Fruit fly (Drosophila melanogaster) whole organism, embryonic: ENCODE data around the gene CG34451.

Experiments
- ATbp ChIP-seq: fragments of 200-800 bp; sonication (Bioruptor generic); optimal IDR thresholded peaks from 2 replicates; lab custom pipeline; 2017; ENCODE audit warnings: missing biosample characterization, mild to moderate bottlenecking, missing genetic modification characterization, missing genetic modification reagents
- B-H1 ChIP-seq: fragments of 200-800 bp; sonication (Bioruptor generic); IDR thresholded peaks from 3 replicates; pipeline ENCODE4 v1.3.6; 2022; ENCODE audit warnings: missing biosample characterization, missing genetic modification characterization
- CG10267 ChIP-seq: fragments of 200-800 bp; sonication (Bioruptor generic); optimal IDR thresholded peaks from 2 replicates; lab custom pipeline; 2018; ENCODE audit warnings: missing biosample characterization, mild to moderate bottlenecking, missing genetic modification characterization, moderate library complexity
- CG11504 ChIP-seq: fragments of 200-800 bp; sonication (Bioruptor generic); optimal IDR thresholded peaks from 3 replicates; lab custom pipeline; 2019; ENCODE audit warnings: missing biosample characterization, mild to moderate bottlenecking, missing genetic modification characterization, moderate library complexity
- CG14860 ChIP-seq: fragments of 200-800 bp; sonication (Bioruptor generic); IDR thresholded peaks from 3 replicates; pipeline ENCODE4 v1.3.6; 2022; ENCODE audit warnings: missing biosample characterization, missing genetic modification characterization; ENCODE audit not compliant: partially characterized antibody
- CG1602 ChIP-seq: fragments of 200-800 bp; sonication (Bioruptor generic); optimal IDR thresholded peaks from 3 replicates; lab custom pipeline; 2016; ENCODE audit warnings: missing biosample characterization, missing genetic modification characterization
- CG1647 ChIP-seq: fragments of 200-800 bp; sonication (Bioruptor generic); optimal IDR thresholded peaks from 3 replicates; lab custom pipeline; 2016; ENCODE audit warnings: missing biosample characterization, missing genetic modification characterization
- CG18599 ChIP-seq: fragments of 200-800 bp; sonication (Bioruptor generic); optimal IDR thresholded peaks from 3 replicates; lab custom pipeline; 2017; ENCODE audit warnings: missing biosample characterization, missing genetic modification characterization, mild to moderate bottlenecking, moderate library complexity, missing genetic modification reagents
- CG2199 ChIP-seq: fragments of 200-800 bp; sonication (Bioruptor generic); IDR thresholded peaks from 3 replicates; pipeline ENCODE4 v1.3.6; 2022; ENCODE audit warnings: missing biosample characterization, missing genetic modification characterization
- CG3281 ChIP-seq: fragments of 200-800 bp; sonication (Bioruptor generic); optimal IDR thresholded peaks from 3 replicates; lab custom pipeline; 2017; ENCODE audit warnings: missing biosample characterization, mild to moderate bottlenecking, missing genetic modification characterization
- CG4404 ChIP-seq: fragments of 200-800 bp; sonication (Bioruptor generic); IDR thresholded peaks from 2 replicates; pipeline ENCODE4 v1.3.6; 2022; ENCODE audit warnings: missing biosample characterization, missing genetic modification characterization
- CG6654 ChIP-seq: fragments of 200-800 bp; sonication (Bioruptor generic); optimal IDR thresholded peaks from 2 replicates; lab custom pipeline; 2017; ENCODE audit warnings: missing biosample characterization, mild to moderate bottlenecking, missing genetic modification characterization
- CG6791 ChIP-seq: fragments of 200-800 bp; sonication (Bioruptor generic); IDR thresholded peaks from 3 replicates; pipeline ENCODE4 v1.3.6; 2022; ENCODE audit warnings: missing biosample characterization, missing genetic modification characterization; ENCODE audit not compliant: partially characterized antibody
- CG7928 ChIP-seq: fragments of 200-800 bp; sonication (Bioruptor generic); optimal IDR thresholded peaks from 2 replicates; lab custom pipeline; 2017; ENCODE audit warnings: missing biosample characterization, mild to moderate bottlenecking, missing genetic modification characterization
- CG9797 ChIP-seq: fragments of 200-800 bp; sonication (Bioruptor generic); optimal IDR thresholded peaks from 3 replicates; lab custom pipeline; 2018; ENCODE audit warnings: missing biosample characterization, mild to moderate bottlenecking, missing genetic modification characterization
- CG9817 ChIP-seq: fragments of 200-800 bp; sonication (Bioruptor generic); optimal IDR thresholded peaks from 2 replicates; lab custom pipeline; 2018; ENCODE audit warnings: missing biosample characterization, mild to moderate bottlenecking, missing genetic modification characterization, moderate library complexity
- Camta ChIP-seq: fragments of 200-800 bp; sonication (Bioruptor generic); optimal IDR thresholded peaks from 2 replicates; lab custom pipeline; 2016; ENCODE audit warnings: missing biosample characterization, missing genetic modification characterization
- Deaf1 ChIP-seq: fragments of 200-800 bp; optimal IDR thresholded peaks from 3 replicates; lab custom pipeline; 2019; ENCODE audit warnings: missing biosample characterization, mild to moderate bottlenecking, missing genetic modification characterization, moderate library complexity
- Dek ChIP-seq: fragments of 200-800 bp; sonication (Bioruptor generic); optimal IDR thresholded peaks from 3 replicates; lab custom pipeline; 2019; ENCODE audit warnings: missing biosample characterization, mild to moderate bottlenecking, missing genetic modification characterization, moderate library complexity
- Dp ChIP-seq: fragments of 200-800 bp; sonication (Bioruptor generic); optimal IDR thresholded peaks from 2 replicates; lab custom pipeline; 2018; ENCODE audit warnings: missing biosample characterization, mild to moderate bottlenecking, missing genetic modification characterization, moderate library complexity
- Hey ChIP-seq: fragments of 200-800 bp; sonication (Bioruptor generic); optimal IDR thresholded peaks from 3 replicates; lab custom pipeline; 2018; ENCODE audit warnings: missing biosample characterization, mild to moderate bottlenecking, missing genetic modification characterization
- Hsf ChIP-seq: fragments of 200-800 bp; sonication (Bioruptor generic); optimal IDR thresholded peaks from 3 replicates; lab custom pipeline; 2016; ENCODE audit warnings: missing biosample characterization, missing genetic modification characterization
- Poxn ChIP-seq: fragments of 200-800 bp; sonication (Bioruptor generic); IDR thresholded peaks from 2 replicates; pipeline ENCODE4 v1.3.6; 2022; ENCODE audit warnings: missing biosample characterization, missing genetic modification characterization
- Rx ChIP-seq: fragments of 200-800 bp; sonication (Bioruptor generic); IDR thresholded peaks from 2 replicates; pipeline ENCODE4 v1.3.6; 2022; ENCODE audit warnings: missing biosample characterization, missing genetic modification characterization
- Sry-δ ChIP-seq: fragments of 200-800 bp; sonication (Bioruptor generic); optimal IDR thresholded peaks from 2 replicates; lab custom pipeline; 2016; ENCODE audit warnings: missing biosample characterization, missing genetic modification characterization
- ac ChIP-seq: fragments of 200-800 bp; sonication (Bioruptor generic); optimal IDR thresholded peaks from 3 replicates; lab custom pipeline; 2017; ENCODE audit warnings: missing biosample characterization, mild to moderate bottlenecking, missing genetic modification characterization
- az2 ChIP-seq: fragments of 200-800 bp; sonication (Bioruptor generic); optimal IDR thresholded peaks from 3 replicates; lab custom pipeline; 2016; ENCODE audit warnings: missing biosample characterization, missing genetic modification characterization
- esg ChIP-seq: fragments of 200-800 bp; sonication (Bioruptor generic); conservative IDR thresholded peaks from 2 replicates; pipeline ENCODE4 v1.3.6; 2022; ENCODE audit warnings: missing biosample characterization, missing genetic modification characterization
- grn ChIP-seq: fragments of 200-800 bp; sonication (Bioruptor generic); optimal IDR thresholded peaks from 3 replicates; lab custom pipeline; 2017; ENCODE audit warnings: missing biosample characterization, missing genetic modification characterization
- gsb-n ChIP-seq: fragments of 200-800 bp; sonication (Bioruptor generic); optimal IDR thresholded peaks from 3 replicates; lab custom pipeline; 2018; ENCODE audit warnings: missing biosample characterization, mild to moderate bottlenecking, missing genetic modification characterization
- ham ChIP-seq: fragments of 200-800 bp; sonication (Bioruptor generic); IDR thresholded peaks from 2 replicates; pipeline ENCODE4 v1.3.6; 2022; ENCODE audit warnings: missing biosample characterization, missing genetic modification characterization
- ind ChIP-seq: fragments of 200-800 bp; sonication (Bioruptor generic); optimal IDR thresholded peaks from 3 replicates; lab custom pipeline; 2016; ENCODE audit warnings: missing biosample characterization, missing genetic modification characterization
- klu ChIP-seq: fragments of 200-800 bp; sonication (Bioruptor generic); IDR thresholded peaks from 2 replicates; pipeline ENCODE4 v1.3.6; 2022; ENCODE audit warnings: missing biosample characterization, missing genetic modification characterization
- lbe ChIP-seq: fragments of 200-800 bp; sonication (Bioruptor generic); optimal IDR thresholded peaks from 2 replicates; lab custom pipeline; 2016; ENCODE audit warnings: missing biosample characterization, mild to moderate bottlenecking, missing genetic modification characterization
- nerfin-1 ChIP-seq: fragments of 200-800 bp; sonication (Bioruptor generic); optimal IDR thresholded peaks from 3 replicates; lab custom pipeline; 2019; ENCODE audit warnings: missing biosample characterization, mild to moderate bottlenecking, missing genetic modification characterization, moderate library complexity
- nmo ChIP-seq: fragments of 200-800 bp; sonication (Bioruptor generic); optimal IDR thresholded peaks from 2 replicates; lab custom pipeline; 2018; ENCODE audit warnings: missing biosample characterization, mild to moderate bottlenecking, missing genetic modification characterization, moderate library complexity
- oc ChIP-seq: fragments of 200-800 bp; sonication (Bioruptor generic); optimal IDR thresholded peaks from 2 replicates; lab custom pipeline; 2018; ENCODE audit warnings: missing biosample characterization, mild to moderate bottlenecking, missing genetic modification characterization, moderate library complexity
- pum ChIP-seq: fragments of 200-800 bp; sonication (Bioruptor generic); optimal IDR thresholded peaks from 2 replicates; lab custom pipeline; 2016; ENCODE audit warnings: missing biosample characterization, missing genetic modification characterization
- row ChIP-seq: fragments of 200-800 bp; sonication (Bioruptor generic); IDR thresholded peaks from 3 replicates; pipeline ENCODE4 v1.3.6; 2022; ENCODE audit warnings: missing biosample characterization, missing genetic modification characterization
- sd ChIP-seq: fragments of 200-800 bp; sonication (Bioruptor generic); optimal IDR thresholded peaks from 3 replicates; lab custom pipeline; 2018; ENCODE audit warnings: missing biosample characterization, mild to moderate bottlenecking, missing genetic modification characterization, moderate library complexity
- sens ChIP-seq: fragments of 200-800 bp; sonication (Bioruptor generic); peaks from one replicate; lab custom pipeline; 2016; ENCODE audit warnings: missing biosample characterization, missing genetic modification characterization
- slbo ChIP-seq: fragments of 200-800 bp; sonication (Bioruptor generic); IDR thresholded peaks from 2 replicates; pipeline ENCODE4 v1.3.6; 2022; ENCODE audit warnings: missing biosample characterization, missing genetic modification characterization
- slp2 ChIP-seq: fragments of 200-800 bp; sonication (Bioruptor generic); optimal IDR thresholded peaks from 2 replicates; lab custom pipeline; 2016; ENCODE audit warnings: missing biosample characterization, missing genetic modification characterization
- tap ChIP-seq: fragments of 200-800 bp; optimal IDR thresholded peaks from 3 replicates; lab custom pipeline; 2019; ENCODE audit warnings: missing biosample characterization, mild to moderate bottlenecking, missing genetic modification characterization, moderate library complexity
- trem ChIP-seq: fragments of 200-800 bp; optimal IDR thresholded peaks from 3 replicates; lab custom pipeline; 2019; ENCODE audit warnings: missing biosample characterization, mild to moderate bottlenecking, missing genetic modification characterization, moderate library complexity
- unc-4 ChIP-seq: fragments of 200-800 bp; sonication (Bioruptor generic); IDR thresholded peaks from 2 replicates; pipeline ENCODE4 v1.3.6; 2022; ENCODE audit warnings: missing biosample characterization, missing genetic modification characterization; ENCODE audit not compliant: partially characterized antibody
- z ChIP-seq: fragments of 200-800 bp; sonication (Bioruptor generic); IDR thresholded peaks from 3 replicates; pipeline ENCODE4 v1.3.6; 2022; ENCODE audit warnings: missing biosample characterization, missing genetic modification characterization
- zen ChIP-seq: fragments of 200-800 bp; sonication (Bioruptor generic); optimal IDR thresholded peaks from 3 replicates; lab custom pipeline; 2018; ENCODE audit warnings: missing biosample characterization, mild to moderate bottlenecking, missing genetic modification characterization, moderate library complexity
- zf30C ChIP-seq: fragments of 200-800 bp; sonication (Bioruptor generic); optimal IDR thresholded peaks from 3 replicates; lab custom pipeline; 2018; ENCODE audit warnings: missing biosample characterization, mild to moderate bottlenecking, missing genetic modification characterization

Gene CG34451

DNA sequence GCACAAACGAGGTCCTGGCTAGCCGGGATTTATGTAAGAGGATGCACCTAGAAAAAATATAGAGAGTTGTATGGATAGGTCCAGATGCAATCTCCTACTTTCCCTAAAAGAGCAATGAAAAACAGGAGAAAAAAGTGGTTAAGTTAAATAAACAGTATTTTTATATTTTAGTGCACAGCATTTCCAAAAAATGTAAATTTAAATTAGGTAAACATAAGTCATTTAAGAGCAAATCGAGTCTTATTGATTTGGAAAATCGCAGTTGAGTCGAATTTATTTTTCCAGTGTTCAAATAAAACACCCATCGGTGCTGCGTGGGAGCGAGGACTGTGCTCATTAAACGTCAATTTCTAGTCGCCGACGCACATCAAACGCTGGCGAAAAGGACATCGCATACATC is 26.1 kb downstream of the CG34451 start (continued):
- TF ChIP-seq zf30C (GFP tag; lab: Kevin White, UChicago) (peak; percentile 65), CG6654 (GFP tag; lab: Kevin White, UChicago) (no peak), esg (no peak), pum (GFP tag; lab: Kevin White, UChicago) (no peak), Poxn (GFP tag; lab: Robert Waterston, UW) (no peak), ham (GFP tag; lab: Robert Waterston, UW) (no peak), CG9817 (tag; lab: Kevin White, UChicago) (no peak), Dek (tag; lab: Kevin White, UChicago) (no peak), lbe (GFP tag; lab: Kevin White, UChicago) (no peak), trem (tag; lab: Kevin White, UChicago) (no peak), slp2 (GFP tag; lab: Kevin White, UChicago) (no peak), CG2199 (GFP tag; lab: Robert Waterston, UW) (no peak), tap (tag; lab: Kevin White, UChicago) (no peak), zen (tag; lab: Kevin White, UChicago) (peak; percentile 84), row (GFP tag; lab: Robert Waterston, UW) (no peak), ac (GFP tag; lab: Kevin White, UChicago) (peak; percentile 19), ATbp (GFP tag; lab: Kevin White, UChicago) (no peak), CG4404 (GFP tag; lab: Robert Waterston, UW) (peak; percentile 55), CG1647 (GFP tag; lab: Kevin White, UChicago) (no peak), CG3281 (GFP tag; lab: Kevin White, UChicago) (no peak), Hsf (no peak)

dm6 chr3L:15664199-15664794 is 27.6 kb downstream of the CG34451 start:
- TF ChIP-seq Rx (GFP tag; lab: Robert Waterston, UW), result 0 out of 2 replicates have a peak, but pooled peaks have one; percentile 15
- peak; percentile 99 for TF ChIP-seq nerfin-1 (tag; lab: Kevin White, UChicago)
- peak; percentile 71 for TF ChIP-seq gsb-n (tag; lab: Kevin White, UChicago)
- TF ChIP-seq nmo (GFP tag; lab: Kevin White, UChicago), result peak; percentile 10
- TF ChIP-seq sd (tag; lab: Kevin White, UChicago), result peak; percentile 53
- TF ChIP-seq CG6791, result 0 out of 3 replicates have a peak, but pooled peaks have one; percentile 22
- no peak for TF ChIP-seq slbo (GFP tag; lab: Robert Waterston, UW)
- no peak for TF ChIP-seq CG11504

- no peak for TF ChIP-seq CG7928 (GFP tag; lab: Kevin White, UChicago)
- no peak for TF ChIP-seq B-H1 (GFP tag; lab: Robert Waterston, UW)
- no peak for TF ChIP-seq Dp (GFP tag; lab: Kevin White, UChicago)
- no peak for TF ChIP-seq Deaf1 (tag; lab: Kevin White, UChicago)
- no peak for TF ChIP-seq CG9797 (GFP tag; lab: Kevin White, UChicago)
- TF ChIP-seq z (GFP tag; lab: Robert Waterston, UW), result peak; percentile 66; the same call in 2 of the 3 replicates
- TF ChIP-seq oc (tag; lab: Kevin White, UChicago), result no peak
- TF ChIP-seq Hey, result peak; percentile 92
- no peak for TF ChIP-seq grn (GFP tag; lab: Kevin White, UChicago)
- TF ChIP-seq CG18599, result peak; percentile 12
- TF ChIP-seq sens, result peak; percentile 68
- TF ChIP-seq klu (GFP tag; lab: Robert Waterston, UW), result no peak
- TF ChIP-seq az2, result no peak
- TF ChIP-seq Camta (GFP tag; lab: Kevin White, UChicago), result no peak
- no peak for TF ChIP-seq unc-4 (GFP tag; lab: Robert Waterston, UW)
- no peak for TF ChIP-seq CG10267 (tag; lab: Kevin White, UChicago)
- TF ChIP-seq CG1602, result no peak
- TF ChIP-seq CG14860 (GFP tag; lab: Robert Waterston, UW), result no peak
- no peak for TF ChIP-seq Sry-δ (GFP tag; lab: Kevin White, UChicago)
- TF ChIP-seq ind (GFP tag; lab: Kevin White, UChicago), result no peak
These were observed 29.4 kb downstream of the CG34451 start for dm6 chr3L:15662510-15662909.
